Worm (Caenorhabditis elegans): ENCODE data around the gene sem-5.

- TF ChIP-seq fos-1 (tag; optimal IDR thresholded peaks at IDR 0.05) (no peak), sdz-12 (GFP tag; optimal IDR thresholded peaks at IDR 0.05) (no peak), ceh-82 (tag; optimal IDR thresholded peaks at IDR 0.05) (no peak), ces-1 (GFP tag; optimal IDR thresholded peaks at IDR 0.05) (no peak), mxl-3 (GFP tag; optimal IDR thresholded peaks at IDR 0.05) (no peak), dpl-1 (GFP tag; optimal IDR thresholded peaks at IDR 0.05) (no peak), dve-1 (tag; optimal IDR thresholded peaks at IDR 0.05; ENCODE audit: insufficient read depth) (no peak), hlh-30 (tag; optimal IDR thresholded peaks at IDR 0.05; ENCODE audit: insufficient read depth) (no peak), zip-11 (GFP tag; IDR thresholded peaks at IDR 0.05) (no peak), nhr-11 (tag; optimal IDR thresholded peaks at IDR 0.05) (no peak), nhr-76 (tag; optimal IDR thresholded peaks at IDR 0.05) (no peak), unc-130 (GFP tag; optimal IDR thresholded peaks at IDR 0.05) (no peak), F37D6.2 (tag; optimal IDR thresholded peaks at IDR 0.05) (no peak)
Observed at ce11 chrX:7976400-7976799, 14.9 kb upstream of the sem-5 start, which contains the start of gene F45E1.5.
